Worm (Caenorhabditis elegans): ENCODE results near the gene F45D3.3.

Gene F45D3.3

ce11 chrV:12583421-12583820, 33.2 kb upstream of the F45D3.3 start:
- peak; percentile 24 for TF ChIP-seq nhr-71 (tag; optimal IDR thresholded peaks at IDR 0.05)
- TF ChIP-seq aly-2 (tag; optimal IDR thresholded peaks at IDR 0.05), result no peak
- TF ChIP-seq sox-4 (tag; optimal IDR thresholded peaks at IDR 0.05), result no peak
- TF ChIP-seq unc-86 (tag; optimal IDR thresholded peaks at IDR 0.05), result no peak
- TF ChIP-seq zag-1 (tag; optimal IDR thresholded peaks at IDR 0.05), result no peak
- peak; percentile 25 for TF ChIP-seq tbx-2 (tag; optimal IDR thresholded peaks at IDR 0.05)
- TF ChIP-seq lin-14 (GFP tag; optimal IDR thresholded peaks at IDR 0.05), result peak; percentile 52
- TF ChIP-seq efl-1 (optimal IDR thresholded peaks at IDR 0.05), result no peak
- TF ChIP-seq efl-1 (GFP tag; optimal IDR thresholded peaks at IDR 0.05 in 1 of 2), result peak in 1 of 2 experiments; percentile 20

ce11 chrV:12579299-12579698, 29.1 kb upstream of the F45D3.3 start, which contains the start of gene E02A10.3:
Gene E02A10.3 (plus strand): TSS chrV:12579599.
- TF ChIP-seq ama-1 (optimal IDR thresholded peaks at IDR 0.05), result no peak

ce11 chrV:12576495-12576947, 26.3 kb upstream of the F45D3.3 start, which contains the start of gene grl-23:
Gene grl-23 (minus strand): TSS chrV:12576897.
- no peak for TF ChIP-seq skn-1 (tag; optimal IDR thresholded peaks at IDR 0.05)
- no peak for TF ChIP-seq lir-3 (tag; optimal IDR thresholded peaks at IDR 0.05; ENCODE audit: poor library complexity)
- TF ChIP-seq dsc-1 (tag; optimal IDR thresholded peaks at IDR 0.05), result no peak
- no peak for TF ChIP-seq ets-5 (GFP tag; IDR thresholded peaks at IDR 0.05)
- TF ChIP-seq pag-3 (tag; optimal IDR thresholded peaks at IDR 0.05; ENCODE audit: borderline replicate concordance, insufficient read depth), result no peak
- TF ChIP-seq fos-1 (tag; optimal IDR thresholded peaks at IDR 0.05), result no peak
- no peak for TF ChIP-seq C16A3.4 (tag; optimal IDR thresholded peaks at IDR 0.05)
- no peak for TF ChIP-seq nhr-47 (tag; optimal IDR thresholded peaks at IDR 0.05)
- no peak for TF ChIP-seq elt-3 (tag; optimal IDR thresholded peaks at IDR 0.05)
- no peak for TF ChIP-seq unc-30 (tag; optimal IDR thresholded peaks at IDR 0.05)

ce11 chrV:12575846-12576245, 25.7 kb upstream of the F45D3.3 start:
- TF ChIP-seq ets-5 (GFP tag; IDR thresholded peaks at IDR 0.05) (no peak), ceh-8 (GFP tag; optimal IDR thresholded peaks at IDR 0.05) (peak; percentile 68)

- peak; percentile 69 for TF ChIP-seq dsc-1 (tag; optimal IDR thresholded peaks at IDR 0.05)
- peak; percentile 42 for TF ChIP-seq fkh-8 (tag; optimal IDR thresholded peaks at IDR 0.05)
- peak; percentile 60 for TF ChIP-seq pax-3 (tag; optimal IDR thresholded peaks at IDR 0.05)
- no peak for TF ChIP-seq nhr-47 (tag; optimal IDR thresholded peaks at IDR 0.05)
- TF ChIP-seq irx-1 (tag; optimal IDR thresholded peaks at IDR 0.05), result no peak
Measured at ce11 chrV:12570271-12570670, 20.1 kb upstream of the F45D3.3 start.

ce11 chrV:12567850-12568249, 17.7 kb upstream of the F45D3.3 start, which contains the start of gene E02A10.4:
Gene E02A10.4 (minus strand): TSS chrV:12567950.
- no peak for TF ChIP-seq efl-1 (optimal IDR thresholded peaks at IDR 0.05)
- TF ChIP-seq efl-1 (GFP tag; optimal IDR thresholded peaks at IDR 0.05 in 1 of 2), result no peak
- TF ChIP-seq nhr-47 (tag; optimal IDR thresholded peaks at IDR 0.05), result no peak
- TF ChIP-seq elt-3 (tag; optimal IDR thresholded peaks at IDR 0.05), result no peak
- no peak for TF ChIP-seq xbp-1 (tag; optimal IDR thresholded peaks at IDR 0.05)
- no peak for TF ChIP-seq nhr-71 (tag; optimal IDR thresholded peaks at IDR 0.05)
- TF ChIP-seq alr-1 (tag; optimal IDR thresholded peaks at IDR 0.05; ENCODE audit: borderline replicate concordance), result no peak
- no peak for TF ChIP-seq sptf-1 (tag; optimal IDR thresholded peaks at IDR 0.05)

- TF ChIP-seq efl-3 (GFP tag; optimal IDR thresholded peaks at IDR 0.05), result no peak
- TF ChIP-seq egl-27 (tag; optimal IDR thresholded peaks at IDR 0.05), result no peak
- no peak for TF ChIP-seq lir-3 (tag; optimal IDR thresholded peaks at IDR 0.05; ENCODE audit: poor library complexity)
- no peak for TF ChIP-seq ceh-90 (tag; optimal IDR thresholded peaks at IDR 0.05)
- TF ChIP-seq rnt-1 (tag; optimal IDR thresholded peaks at IDR 0.05), result no peak
- TF ChIP-seq snpc-4 (tag; optimal IDR thresholded peaks at IDR 0.05), result no peak
- TF ChIP-seq sox-4 (tag; optimal IDR thresholded peaks at IDR 0.05), result peak; percentile 33
- TF ChIP-seq lin-15B (tag; optimal IDR thresholded peaks at IDR 0.05), result no peak
- TF ChIP-seq hpl-2 (GFP tag; optimal IDR thresholded peaks at IDR 0.05), result no peak
- no peak for TF ChIP-seq nhr-237 (tag; optimal IDR thresholded peaks at IDR 0.05)
- peak; percentile 68 for TF ChIP-seq pax-3 (tag; optimal IDR thresholded peaks at IDR 0.05)
- peak; percentile 80 for TF ChIP-seq dsc-1 (tag; optimal IDR thresholded peaks at IDR 0.05)
- TF ChIP-seq ceh-88 (GFP tag; IDR thresholded peaks at IDR 0.05), result no peak
- no peak for TF ChIP-seq Y116A8C.19 (tag; optimal IDR thresholded peaks at IDR 0.05; ENCODE audit: borderline replicate concordance)
Measured at ce11 chrV:12567312-12567711, 17.1 kb upstream of the F45D3.3 start.

Data from whole organism, L1 larva.